Fruit fly (Drosophila melanogaster) S2 (cell line): Measurements from ENCODE around the gene Max.

ENCODE experiments used
- CG8478 ChIP-seq: fragments of >200 bp; optimal IDR thresholded peaks from 2 replicates; lab custom pipeline; 2018
- CTCF ChIP-seq, 2 experiments: fragments of >200 bp; optimal IDR thresholded peaks; 2 replicates each; lab custom pipeline; 2018

- TF ChIP-seq CG8478 = no peak
- no peak for TF ChIP-seq CTCF (optimal IDR thresholded peaks at IDR 0.05; lab: Kevin White, UChicago)
Measured at dm6 chr3L:19280700-19281099, 16.7 kb upstream of the Max start, which contains the start of gene CG14089.
